Fruit fly (Drosophila melanogaster) whole organism, embryonic: Measurements from ENCODE around the gene CG6739.

Source experiments
- Atf6 ChIP-seq: fragments of 200-800 bp; sonication (Bioruptor generic); IDR thresholded peaks from 2 replicates; pipeline ENCODE4 v1.3.6; 2022; ENCODE audit warnings: missing biosample characterization, missing genetic modification characterization
- CG10267 ChIP-seq: fragments of 200-800 bp; sonication (Bioruptor generic); optimal IDR thresholded peaks from 2 replicates; lab custom pipeline; 2018; ENCODE audit warnings: missing biosample characterization, mild to moderate bottlenecking, missing genetic modification characterization, moderate library complexity
- CG10321 ChIP-seq: fragments of 200-800 bp; sonication (Bioruptor generic); IDR thresholded peaks from 2 replicates; pipeline ENCODE4 v1.3.6; 2022; ENCODE audit warnings: missing biosample characterization, missing genetic modification characterization
- CG10366 ChIP-seq: fragments of 200-800 bp; sonication (Bioruptor generic); IDR thresholded peaks from 2 replicates; pipeline ENCODE4 v1.3.6; 2022; ENCODE audit warnings: missing biosample characterization, missing genetic modification characterization
- CG10654 ChIP-seq: fragments of 200-800 bp; sonication (Bioruptor generic); optimal IDR thresholded peaks from 2 replicates; lab custom pipeline; 2016; ENCODE audit warnings: missing biosample characterization, missing genetic modification characterization
- CG14050 ChIP-seq: fragments of 200-800 bp; sonication (Bioruptor generic); IDR thresholded peaks from 3 replicates; pipeline ENCODE4 v1.3.6; 2022; ENCODE audit warnings: missing biosample characterization, missing genetic modification characterization
- CG17359 ChIP-seq: fragments of 200-800 bp; sonication (Bioruptor generic); optimal IDR thresholded peaks from 3 replicates; lab custom pipeline; 2018; ENCODE audit warnings: missing biosample characterization, mild to moderate bottlenecking, missing genetic modification characterization, moderate library complexity
- CG17385 ChIP-seq: fragments of 200-800 bp; sonication (Bioruptor generic); optimal IDR thresholded peaks from 3 replicates; lab custom pipeline; 2018; ENCODE audit warnings: missing biosample characterization, mild to moderate bottlenecking, missing genetic modification characterization
- CG17568 ChIP-seq: fragments of 200-800 bp; sonication (Bioruptor generic); optimal IDR thresholded peaks from 2 replicates; lab custom pipeline; 2018; ENCODE audit warnings: missing biosample characterization, mild to moderate bottlenecking, missing genetic modification characterization, moderate library complexity
- CG18011 ChIP-seq: fragments of 200-800 bp; sonication (Bioruptor generic); optimal IDR thresholded peaks from 2 replicates; lab custom pipeline; 2017; ENCODE audit warnings: missing biosample characterization, missing genetic modification characterization, mild to moderate bottlenecking, moderate library complexity, missing genotype
- CG1832 ChIP-seq: fragments of 200-800 bp; sonication (Bioruptor generic); optimal IDR thresholded peaks from 2 replicates; lab custom pipeline; 2017; ENCODE audit warnings: missing biosample characterization, mild to moderate bottlenecking, missing genetic modification characterization, inconsistent platforms
- CG31365 ChIP-seq: fragments of 200-800 bp; sonication (Bioruptor generic); optimal IDR thresholded peaks from 2 replicates; lab custom pipeline; 2018; ENCODE audit warnings: missing biosample characterization, mild to moderate bottlenecking, missing genetic modification characterization
- CG4617 ChIP-seq: fragments of 200-800 bp; sonication (Bioruptor generic); optimal IDR thresholded peaks from 3 replicates; lab custom pipeline; 2016; ENCODE audit warnings: missing biosample characterization, missing genetic modification characterization, borderline replicate concordance
- CG4820 ChIP-seq: fragments of 200-800 bp; sonication (Bioruptor generic); optimal IDR thresholded peaks from 3 replicates; lab custom pipeline; 2016; ENCODE audit warnings: missing biosample characterization, missing genetic modification characterization
- CG6854 ChIP-seq: fragments of 200-800 bp; sonication (Bioruptor generic); optimal IDR thresholded peaks from 3 replicates; lab custom pipeline; 2017; ENCODE audit warnings: missing biosample characterization, mild to moderate bottlenecking, missing genetic modification characterization
- CG7357 ChIP-seq: fragments of 200-800 bp; sonication (Bioruptor generic); IDR thresholded peaks from 3 replicates; pipeline ENCODE4 v1.3.6; 2022; ENCODE audit warnings: missing biosample characterization, missing genetic modification characterization
- CG7987 ChIP-seq: fragments of 200-800 bp; sonication (Bioruptor generic); optimal IDR thresholded peaks from 2 replicates; lab custom pipeline; 2018; ENCODE audit warnings: missing biosample characterization, mild to moderate bottlenecking, missing genetic modification characterization, moderate library complexity
- CHES-1-like ChIP-seq: fragments of 200-800 bp; sonication (Bioruptor generic); optimal IDR thresholded peaks from 2 replicates; lab custom pipeline; 2016; ENCODE audit warnings: missing biosample characterization, missing genetic modification characterization
- Chrac-16 ChIP-seq: fragments of 200-800 bp; sonication (Bioruptor generic); optimal IDR thresholded peaks from 3 replicates; lab custom pipeline; 2016; ENCODE audit warnings: missing biosample characterization, missing genetic modification characterization
- CrebB ChIP-seq: fragments of 200-800 bp; sonication (Bioruptor generic); optimal IDR thresholded peaks from 3 replicates; lab custom pipeline; 2018; ENCODE audit warnings: missing biosample characterization, mild to moderate bottlenecking, missing genetic modification characterization
- Dip2 ChIP-seq: fragments of 200-800 bp; sonication (Bioruptor generic); IDR thresholded peaks from 2 replicates; pipeline ENCODE4 v1.3.6; 2022; ENCODE audit warnings: missing biosample characterization, missing genetic modification characterization
- Ets97D ChIP-seq: fragments of 200-800 bp; sonication (Bioruptor generic); optimal IDR thresholded peaks from 3 replicates; lab custom pipeline; 2016; ENCODE audit warnings: missing biosample characterization, missing genetic modification characterization
- HmgZ ChIP-seq: fragments of 200-800 bp; sonication (Bioruptor generic); optimal IDR thresholded peaks from 2 replicates; lab custom pipeline; 2018; ENCODE audit warnings: missing biosample characterization, mild to moderate bottlenecking, missing genetic modification characterization
- Neu2 ChIP-seq: fragments of 200-800 bp; sonication (Bioruptor generic); optimal IDR thresholded peaks from 3 replicates; lab custom pipeline; 2016; ENCODE audit warnings: missing biosample characterization, missing genetic modification characterization, borderline replicate concordance
- Stat92E ChIP-seq, 3 experiments: fragments of >200 bp in 2 of 3; fragments of 200-800 bp in 1 of 3; sonication (Bioruptor generic) in 1 of 3; optimal IDR thresholded peaks; 2 replicates each; lab custom pipeline; 2017 to 2019; ENCODE audit warnings: missing biosample characterization in 3 of 3, missing genetic modification characterization in 3 of 3, mild to moderate bottlenecking in 1 of 3, moderate library complexity in 1 of 3
- Taf1 ChIP-seq: fragments of 200-800 bp; sonication (Bioruptor generic); IDR thresholded peaks from 2 replicates; pipeline ENCODE4 v1.3.6; 2022; ENCODE audit warnings: missing biosample characterization, missing genetic modification characterization
- bowl ChIP-seq: fragments of 200-800 bp; sonication (Bioruptor generic); IDR thresholded peaks from 2 replicates; pipeline ENCODE4 v1.3.6; 2022; ENCODE audit warnings: missing biosample characterization, missing genetic modification characterization
- caup ChIP-seq: fragments of 200-800 bp; sonication (Bioruptor generic); optimal IDR thresholded peaks from 3 replicates; lab custom pipeline; 2017; ENCODE audit warnings: missing biosample characterization, mild to moderate bottlenecking, missing genetic modification characterization, moderate library complexity; ENCODE audit not compliant: severe bottlenecking
- fd102C ChIP-seq: fragments of 200-800 bp; sonication (Bioruptor generic); optimal IDR thresholded peaks from 2 replicates; lab custom pipeline; 2018; ENCODE audit warnings: missing biosample characterization, mild to moderate bottlenecking, missing genetic modification characterization, moderate library complexity
- fu2 ChIP-seq: fragments of 200-800 bp; sonication (Bioruptor generic); optimal IDR thresholded peaks from 2 replicates; lab custom pipeline; 2016; ENCODE audit warnings: missing biosample characterization, missing genetic modification characterization
- gem ChIP-seq: fragments of 200-800 bp; sonication (Bioruptor generic); optimal IDR thresholded peaks from 2 replicates; lab custom pipeline; 2019; ENCODE audit warnings: missing biosample characterization, mild to moderate bottlenecking, missing genetic modification characterization, moderate library complexity
- gsb-n ChIP-seq: fragments of 200-800 bp; sonication (Bioruptor generic); optimal IDR thresholded peaks from 3 replicates; lab custom pipeline; 2018; ENCODE audit warnings: missing biosample characterization, mild to moderate bottlenecking, missing genetic modification characterization
- insv ChIP-seq, 2 experiments: fragments of 200-800 bp; sonication (Bioruptor generic); optimal IDR thresholded peaks; 3 replicates each; lab custom pipeline; 2016 to 2018; ENCODE audit warnings: missing biosample characterization in 2 of 2, missing genetic modification characterization in 2 of 2
- ken ChIP-seq: fragments of 200-800 bp; sonication (Bioruptor generic); IDR thresholded peaks from 3 replicates; pipeline ENCODE4 v1.3.6; 2022; ENCODE audit warnings: missing biosample characterization, missing genetic modification characterization
- knrl ChIP-seq: fragments of 200-800 bp; sonication (Bioruptor generic); IDR thresholded peaks from 3 replicates; pipeline ENCODE4 v1.3.6; 2022; ENCODE audit warnings: missing biosample characterization, missing genetic modification characterization; ENCODE audit not compliant: partially characterized antibody
- lola ChIP-seq, 3 experiments: fragments of >200 bp in 2 of 3; fragments of 200-800 bp in 1 of 3; sonication (Bioruptor generic) in 1 of 3; optimal IDR thresholded peaks; 2 replicates each; lab custom pipeline; 2017 to 2019; ENCODE audit warnings: missing biosample characterization in 3 of 3, missing genetic modification characterization in 3 of 3, mild to moderate bottlenecking in 1 of 3, moderate library complexity in 1 of 3
- luna ChIP-seq: fragments of 200-800 bp; sonication (Bioruptor generic); optimal IDR thresholded peaks from 2 replicates; lab custom pipeline; 2016; ENCODE audit warnings: missing biosample characterization, missing genetic modification characterization
- row ChIP-seq: fragments of 200-800 bp; sonication (Bioruptor generic); IDR thresholded peaks from 3 replicates; pipeline ENCODE4 v1.3.6; 2022; ENCODE audit warnings: missing biosample characterization, missing genetic modification characterization
- seq ChIP-seq: fragments of 200-800 bp; sonication (Bioruptor generic); IDR thresholded peaks from 2 replicates; pipeline ENCODE4 v1.3.6; 2022; ENCODE audit warnings: missing biosample characterization, missing genetic modification characterization
- sima ChIP-seq: fragments of 200-800 bp; sonication (Bioruptor generic); optimal IDR thresholded peaks from 2 replicates; lab custom pipeline; 2016; ENCODE audit warnings: missing biosample characterization, missing genetic modification characterization
- ssp ChIP-seq: fragments of 200-800 bp; sonication (Bioruptor generic); IDR thresholded peaks from 2 replicates; pipeline ENCODE4 v1.3.6; 2022; ENCODE audit warnings: missing biosample characterization, missing genetic modification characterization
- stc ChIP-seq: fragments of 200-800 bp; sonication (Bioruptor generic); IDR thresholded peaks from 2 replicates; pipeline ENCODE4 v1.3.6; 2022; ENCODE audit warnings: missing biosample characterization, missing genetic modification characterization
- sug ChIP-seq: fragments of 200-800 bp; optimal IDR thresholded peaks from 2 replicates; lab custom pipeline; 2019; ENCODE audit warnings: missing biosample characterization, mild to moderate bottlenecking, missing genetic modification characterization, moderate library complexity
- ttk ChIP-seq: fragments of 200-800 bp; sonication (Bioruptor generic); IDR thresholded peaks from 2 replicates; pipeline ENCODE4 v2.1.2; 2022; ENCODE audit warnings: missing biosample characterization, missing genetic modification characterization
- twi ChIP-seq: fragments of 200-800 bp; optimal IDR thresholded peaks from 2 replicates; lab custom pipeline; 2019; ENCODE audit warnings: missing biosample characterization, mild to moderate bottlenecking, missing genetic modification characterization, moderate library complexity
- wek ChIP-seq: fragments of 200-800 bp; sonication (Bioruptor generic); optimal IDR thresholded peaks from 3 replicates; lab custom pipeline; 2018; ENCODE audit warnings: missing biosample characterization, mild to moderate bottlenecking, missing genetic modification characterization, moderate library complexity
- zf30C ChIP-seq: fragments of 200-800 bp; sonication (Bioruptor generic); optimal IDR thresholded peaks from 3 replicates; lab custom pipeline; 2018; ENCODE audit warnings: missing biosample characterization, mild to moderate bottlenecking, missing genetic modification characterization

The CG6739 gene

DNA sequence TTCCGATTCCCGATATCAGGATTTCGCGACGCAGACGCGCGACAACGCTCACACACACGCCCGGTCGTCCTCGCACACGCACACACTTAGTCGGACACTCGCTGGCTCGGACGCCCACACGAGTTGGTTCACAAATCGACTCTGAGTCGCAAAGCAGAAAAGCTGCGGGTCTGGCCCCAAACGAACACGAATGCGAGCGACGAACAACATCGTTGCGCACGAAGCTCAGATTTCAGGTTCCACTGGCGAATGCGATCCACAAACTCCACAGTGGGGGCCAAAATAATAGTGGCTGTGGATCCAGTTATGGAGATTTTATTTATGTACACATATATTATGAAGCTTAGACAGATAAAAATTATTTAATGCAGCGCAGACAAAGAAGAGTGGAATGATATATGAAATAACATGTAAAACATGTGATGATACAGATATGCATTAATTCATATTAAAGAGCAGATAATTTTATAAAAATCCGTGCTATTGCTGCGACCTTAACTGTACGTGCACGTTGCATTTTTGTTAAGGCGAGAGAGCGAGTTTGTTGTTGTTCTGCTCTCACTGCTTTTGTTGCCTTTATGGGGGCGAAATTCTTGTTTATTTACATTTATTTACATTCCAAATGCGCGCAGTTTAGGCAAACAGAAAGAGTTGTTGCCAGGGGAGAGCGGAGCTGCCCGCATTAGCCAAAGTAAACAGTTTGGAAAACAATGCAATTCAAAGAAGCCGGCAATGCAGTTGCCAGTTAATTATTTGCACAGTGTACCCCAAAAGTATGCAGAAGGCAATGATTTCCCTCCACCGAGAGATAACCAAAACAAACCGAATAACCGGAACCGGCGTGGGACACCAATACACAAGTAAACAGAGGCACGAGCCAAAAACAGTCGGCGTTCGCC lies 31.5 kb upstream of the CG6739 start (continued):
- TF ChIP-seq sima (peak; percentile 28), CG10366 (peak; percentile 74), sug (tag; lab: Kevin White, UChicago) (peak; percentile 54), stc (GFP tag; lab: Robert Waterston, UW) (peak; percentile 73), CG31365 (peak; percentile 51), zf30C (no peak), insv (GFP tag; optimal IDR thresholded peaks at IDR 0.05; lab: Kevin White, UChicago) (peak in 1 of 2 experiments; percentile 37), Dip2 (no peak), CG10321 (GFP tag; lab: Robert Waterston, UW) (no peak), CG17385 (GFP tag; lab: Kevin White, UChicago) (peak; percentile 14), CG1832 (GFP tag; lab: Kevin White, UChicago) (no peak), fu2 (GFP tag; lab: Kevin White, UChicago) (no peak), Atf6 (peak; percentile 60; the same call in 1 of the 2 replicates), CG10267 (tag; lab: Kevin White, UChicago) (peak; percentile 89), HmgZ (tag; lab: Kevin White, UChicago) (peak; percentile 42), gsb-n (tag; lab: Kevin White, UChicago) (peak; percentile 93), CrebB (peak; percentile 55), Stat92E (GFP tag; optimal IDR thresholded peaks at IDR 0.05; lab: Kevin White, UChicago) (peak in 1 of 3 experiments; percentile 93), ssp (GFP tag; lab: Robert Waterston, UW) (no peak; the same call in 1 of the 2 replicates), lola (GFP tag; optimal IDR thresholded peaks at IDR 0.05; lab: Kevin White, UChicago) (peak in 1 of 3 experiments; percentile 92), CG4820 (GFP tag; lab: Kevin White, UChicago) (peak; percentile 82), CG18011 (GFP tag; lab: Kevin White, UChicago) (no peak), CG7987 (GFP tag; lab: Kevin White, UChicago) (peak; percentile 80), Chrac-16 (GFP tag; lab: Kevin White, UChicago) (no peak), row (peak; percentile 10; the same call in 1 of the 3 replicates), CG17568 (peak; percentile 79), Ets97D (GFP tag; lab: Kevin White, UChicago) (peak; percentile 34), caup (GFP tag; lab: Kevin White, UChicago) (peak; percentile 66), bowl (peak; percentile 15; the same call in 1 of the 2 replicates), CHES-1-like (peak; percentile 28), ttk (GFP tag; lab: Robert Waterston, UW) (peak; percentile 79), wek (GFP tag; lab: Kevin White, UChicago) (peak; percentile 72), gem (peak; percentile 63), fd102C (GFP tag; lab: Kevin White, UChicago) (peak; percentile 92), Taf1 (GFP tag; lab: Robert Waterston, UW) (no peak), CG6854 (GFP tag; lab: Kevin White, UChicago) (peak; percentile 49), ken (peak; percentile 56; the same call in 2 of the 3 replicates), luna (no peak), seq (0 out of 2 replicates have a peak, but pooled peaks have one; percentile 22), CG7357 (GFP tag; lab: Robert Waterston, UW) (peak; percentile 73; the same call in 2 of the 3 replicates), CG4617 (GFP tag; lab: Kevin White, UChicago) (no peak), CG10654 (GFP tag; lab: Kevin White, UChicago) (peak; percentile 53), CG17359 (tag; lab: Kevin White, UChicago) (peak; percentile 89), Neu2 (peak; percentile 43), CG14050 (GFP tag; lab: Robert Waterston, UW) (peak; percentile 54; the same call in 2 of the 3 replicates), twi (tag; lab: Kevin White, UChicago) (peak; percentile 66), knrl (GFP tag; lab: Robert Waterston, UW) (no peak)
